Worm (Caenorhabditis elegans) whole organism, L1 larva: Measurements from ENCODE around the gene srx-125.

Source experiments
- elt-3 ChIP-seq, 6 experiments: fragments of 150-350 bp in 1 of 6; sonication (generic microtip); optimal IDR thresholded peaks; 2 replicates each; lab custom pipeline; 2017 to 2018; ENCODE audit warnings: missing biosample characterization in 6 of 6, missing genetic modification characterization in 6 of 6, inconsistent platforms in 1 of 6
- mdl-1 ChIP-seq, 2 experiments: fragments of 150-350 bp; optimal IDR thresholded peaks; 2 replicates each; lab custom pipeline; 2014 to 2017; ENCODE audit warnings: missing biosample characterization in 2 of 2, missing genetic modification characterization in 2 of 2, inconsistent platforms in 1 of 2
- nhr-76 ChIP-seq: sonication (generic microtip); optimal IDR thresholded peaks from 2 replicates; lab custom pipeline; 2017; ENCODE audit warnings: missing biosample characterization, missing genetic modification characterization
- nhr-77 ChIP-seq: fragments of 150-350 bp; optimal IDR thresholded peaks from 2 replicates; lab custom pipeline; 2014; ENCODE audit warnings: missing biosample characterization, missing genetic modification characterization
- nhr-84 ChIP-seq: sonication (generic microtip); optimal IDR thresholded peaks from 2 replicates; lab custom pipeline; 2017; ENCODE audit warnings: missing biosample characterization, missing genetic modification characterization

DNA sequence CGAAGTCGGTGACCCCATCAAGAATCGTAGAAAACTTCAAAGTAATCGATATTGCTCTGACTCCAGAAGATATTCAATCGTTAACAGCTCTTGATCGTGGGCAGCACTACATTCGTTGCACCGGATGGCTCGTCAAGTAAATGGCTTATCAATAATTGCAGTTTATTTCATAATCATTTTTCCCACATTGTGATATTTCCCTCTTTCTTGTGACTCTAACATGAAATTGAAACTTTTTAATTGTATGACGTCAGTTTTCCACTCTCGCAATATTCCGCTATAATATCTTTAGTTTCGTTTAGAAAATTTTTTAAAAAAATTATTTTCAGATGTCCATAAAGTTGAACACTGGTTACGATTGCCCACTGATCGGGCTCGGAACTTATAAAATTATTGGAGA lies 40.8 kb downstream of the srx-125 start, which contains the start of gene F53F1.3:
- no peak for TF ChIP-seq nhr-77 (tag; lab: Kevin White, UChicago)
- TF ChIP-seq nhr-84 (tag; lab: Kevin White, UChicago) = no peak
- no peak for TF ChIP-seq nhr-76
- TF ChIP-seq mdl-1 (tag; optimal IDR thresholded peaks at IDR 0.05; lab: Kevin White, UChicago) = no peak
- TF ChIP-seq elt-3 (tag; optimal IDR thresholded peaks at IDR 0.05; lab: Kevin White, UChicago) = no peak
